Worm (Caenorhabditis elegans) whole organism, L4 larva: ENCODE data around the gene kdp-1.

Experiments used
- F37D6.2 ChIP-seq: sonication (generic microtip); optimal IDR thresholded peaks from 2 replicates; lab custom pipeline; 2016; ENCODE audit warnings: mild to moderate bottlenecking, missing genetic modification characterization, missing compliant biosample characterization
- ama-1 ChIP-seq: fragments of 150-350 bp; optimal IDR thresholded peaks from 2 replicates; lab custom pipeline; 2014; ENCODE audit warnings: inconsistent platforms, mixed read lengths
- gei-8 ChIP-seq: fragments of 200-800 bp; sonication (Bioruptor generic); optimal IDR thresholded peaks from 2 replicates; lab custom pipeline; 2018; ENCODE audit warnings: mild to moderate bottlenecking, missing genetic modification characterization, missing compliant biosample characterization
- lin-29 ChIP-seq: fragments of 200-800 bp; sonication (Bioruptor generic); IDR thresholded peaks from 2 replicates; pipeline ENCODE4 v1.3.6; 2022; ENCODE audit warnings: missing genetic modification reagents, missing genetic modification characterization, missing compliant biosample characterization
- lsy-2 ChIP-seq, 2 experiments: fragments of 150-350 bp in 1 of 2; sonication (generic microtip) in 1 of 2; optimal IDR thresholded peaks; 2 replicates each; lab custom pipeline; 2014 to 2017; ENCODE audit warnings: missing biosample characterization in 2 of 2, missing genetic modification characterization in 2 of 2
- mdl-1 ChIP-seq, 2 experiments: fragments of 150-350 bp in 1 of 2; sonication (generic microtip) in 1 of 2; optimal IDR thresholded peaks; 2 replicates each; lab custom pipeline; 2014 to 2017; ENCODE audit warnings: missing biosample characterization in 2 of 2, missing genetic modification characterization in 2 of 2
- nhr-10 ChIP-seq: fragments of 150-350 bp; optimal IDR thresholded peaks from 2 replicates; lab custom pipeline; 2014; ENCODE audit warnings: missing biosample characterization, missing genetic modification characterization
- nhr-11 ChIP-seq: fragments of 150-350 bp; optimal IDR thresholded peaks from 2 replicates; lab custom pipeline; 2014; ENCODE audit warnings: missing biosample characterization, missing genetic modification characterization
- nhr-111 ChIP-seq: fragments of 200-800 bp; sonication (Bioruptor generic); optimal IDR thresholded peaks from 2 replicates; lab custom pipeline; 2018; ENCODE audit warnings: mild to moderate bottlenecking, missing genetic modification characterization, missing compliant biosample characterization
- nhr-25 ChIP-seq: sonication (generic microtip); optimal IDR thresholded peaks from 2 replicates; lab custom pipeline; 2017; ENCODE audit warnings: missing genetic modification characterization, mild to moderate bottlenecking, missing compliant biosample characterization, antibody characterized with exemption, moderate library complexity, borderline replicate concordance; ENCODE audit not compliant: insufficient read depth
- nhr-77 ChIP-seq: fragments of 150-350 bp; optimal IDR thresholded peaks from 2 replicates; lab custom pipeline; 2014; ENCODE audit warnings: missing biosample characterization, missing genetic modification characterization
- pha-4 ChIP-seq, 2 experiments: fragments of 150-350 bp in 1 of 2; fragments of 200-800 bp in 1 of 2; sonication (Bioruptor generic) in 1 of 2; IDR thresholded peaks in 1 of 2; optimal IDR thresholded peaks in 1 of 2; 2 replicates each; pipeline versions ENCODE4 v1.3.6 to Lab custom; 2014 to 2022; ENCODE audit warnings: missing genetic modification characterization in 2 of 2, missing genetic modification reagents in 2 of 2, missing biosample characterization in 1 of 2, missing compliant biosample characterization in 1 of 2
- skn-1 ChIP-seq: fragments of 150-350 bp; optimal IDR thresholded peaks from 2 replicates; lab custom pipeline; 2014; ENCODE audit warnings: missing biosample characterization, missing genetic modification characterization
- snpc-4 ChIP-seq: fragments of 150-350 bp; optimal IDR thresholded peaks from 2 replicates; lab custom pipeline; 2014; ENCODE audit warnings: missing biosample characterization, missing genetic modification characterization

DNA sequence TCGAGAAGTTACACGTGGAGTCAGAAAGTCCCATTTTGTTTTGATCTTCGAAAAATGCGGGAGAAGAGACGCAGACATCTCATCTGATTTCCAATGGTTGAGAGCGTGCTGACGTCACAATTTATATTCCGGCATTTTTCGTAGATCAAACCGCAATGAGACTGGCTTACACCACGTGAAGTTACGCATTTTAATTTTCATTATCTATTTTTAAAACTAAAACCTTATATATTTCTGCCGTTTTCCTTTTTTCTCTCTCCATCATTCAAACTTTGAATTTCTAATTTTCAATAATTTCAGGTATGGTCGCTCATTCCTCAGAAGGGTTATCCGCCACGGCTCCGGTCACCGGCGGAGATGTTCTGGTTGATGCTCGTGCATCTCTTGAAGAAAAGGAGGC lies 15.4 kb downstream of the kdp-1 start, which contains the start of gene fat-1:
- TF ChIP-seq pha-4 (GFP tag; IDR thresholded peaks at IDR 0.05; lab: Robert Waterston, UW), result no peak
- no peak for TF ChIP-seq pha-4 (tag; optimal IDR thresholded peaks at IDR 0.05; lab: Kevin White, UChicago)
- TF ChIP-seq nhr-10 (tag; lab: Kevin White, UChicago), result no peak
- TF ChIP-seq skn-1 (tag; lab: Kevin White, UChicago), result no peak
- TF ChIP-seq lin-29, result no peak
- no peak for TF ChIP-seq ama-1
- TF ChIP-seq F37D6.2 (tag; lab: Kevin White, UChicago), result no peak
- TF ChIP-seq gei-8 (GFP tag; lab: Kevin White, UChicago), result no peak
- no peak for TF ChIP-seq nhr-77 (tag; lab: Kevin White, UChicago)
- no peak for TF ChIP-seq lsy-2 (tag; optimal IDR thresholded peaks at IDR 0.05; lab: Kevin White, UChicago)
- TF ChIP-seq nhr-11 (tag; lab: Kevin White, UChicago), result no peak
- no peak for TF ChIP-seq mdl-1 (tag; optimal IDR thresholded peaks at IDR 0.05; lab: Kevin White, UChicago)
- no peak for TF ChIP-seq snpc-4 (tag; lab: Kevin White, UChicago)
- no peak for TF ChIP-seq nhr-25 (tag; lab: Kevin White, UChicago)
- TF ChIP-seq nhr-111 (GFP tag; lab: Kevin White, UChicago), result no peak
